Worm (Caenorhabditis elegans): Measurements from ENCODE around the gene tth-1.
A peak's percentile ranks its signal among the peaks of the same experiment; 100 is the strongest.

The tth-1 gene

DNA sequence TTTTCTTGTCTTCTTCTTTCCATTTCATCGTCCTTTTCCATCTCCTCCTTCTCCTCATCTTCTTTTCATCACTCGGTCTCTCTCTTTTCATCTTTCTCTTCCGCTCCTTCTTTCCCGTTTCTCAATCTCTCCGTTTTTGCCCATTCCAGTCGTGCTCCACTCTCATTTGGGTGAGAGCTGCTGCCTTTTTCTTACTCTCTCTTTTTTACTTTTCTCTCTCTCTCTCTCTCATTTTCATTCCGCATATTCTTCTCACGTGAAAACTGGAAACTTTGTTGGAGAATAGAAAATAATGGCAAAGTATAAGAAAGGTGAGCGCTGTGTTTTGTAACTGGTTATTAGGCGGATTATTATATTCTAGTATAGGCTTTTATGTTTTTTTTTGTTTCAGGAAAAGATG lies 45.2 kb downstream of the tth-1 start, which contains the start of gene tbc-18 (continued):
- TF ChIP-seq fos-1 (tag; optimal IDR thresholded peaks at IDR 0.05) (no peak), egl-13 (tag; optimal IDR thresholded peaks at IDR 0.05) (peak; percentile 40), Y116A8C.19 (tag; optimal IDR thresholded peaks at IDR 0.05; ENCODE audit: borderline replicate concordance) (no peak), efl-3 (GFP tag; optimal IDR thresholded peaks at IDR 0.05) (no peak), unc-98 (GFP tag; IDR thresholded peaks at IDR 0.05) (no peak), mep-1 (tag; optimal IDR thresholded peaks at IDR 0.05) (peak; percentile 9), ceh-88 (GFP tag; IDR thresholded peaks at IDR 0.05) (no peak), rnt-1 (tag; optimal IDR thresholded peaks at IDR 0.05) (no peak), jun-1 (tag; optimal IDR thresholded peaks at IDR 0.05) (no peak), unc-30 (tag; optimal IDR thresholded peaks at IDR 0.05) (no peak), unc-130 (tag; optimal IDR thresholded peaks at IDR 0.05) (no peak), skn-1 (tag; optimal IDR thresholded peaks at IDR 0.05) (no peak), nhr-77 (tag; optimal IDR thresholded peaks at IDR 0.05) (no peak), nhr-28 (tag; optimal IDR thresholded peaks at IDR 0.05) (no peak), ama-1 (optimal IDR thresholded peaks at IDR 0.05) (no peak), lir-3 (tag; optimal IDR thresholded peaks at IDR 0.05; ENCODE audit: poor library complexity) (no peak), nhr-85 (tag) (no peak), ceh-90 (tag; optimal IDR thresholded peaks at IDR 0.05) (no peak), C34B4.2 (tag; optimal IDR thresholded peaks at IDR 0.05) (no peak), tlp-1 (tag; optimal IDR thresholded peaks at IDR 0.05) (no peak), fkh-4 (tag; optimal IDR thresholded peaks at IDR 0.05; ENCODE audit: borderline replicate concordance) (no peak), snu-23 (GFP tag; optimal IDR thresholded peaks at IDR 0.05) (peak; percentile 47), lin-14 (GFP tag; optimal IDR thresholded peaks at IDR 0.05) (peak; percentile 91), elt-2 (tag; optimal IDR thresholded peaks at IDR 0.05) (no peak), nhr-84 (tag; optimal IDR thresholded peaks at IDR 0.05) (no peak), hpl-2 (GFP tag; optimal IDR thresholded peaks at IDR 0.05) (no peak), isw-1 (GFP tag; IDR thresholded peaks at IDR 0.05) (peak; percentile 18; the same call in 1 of the 2 replicates), C16A3.4 (tag; optimal IDR thresholded peaks at IDR 0.05) (no peak), unc-86 (tag; optimal IDR thresholded peaks at IDR 0.05) (peak; percentile 54), efl-1 (optimal IDR thresholded peaks at IDR 0.05) (peak; percentile 6 to 46), efl-1 (GFP tag; optimal IDR thresholded peaks at IDR 0.05 in 1 of 2) (no peak), lsy-2 (tag; optimal IDR thresholded peaks at IDR 0.05) (peak in 1 of 2 experiments; percentile 46), pqm-1 (tag; optimal IDR thresholded peaks at IDR 0.05) (no peak), ets-5 (GFP tag; IDR thresholded peaks at IDR 0.05) (no peak), tbx-2 (tag; optimal IDR thresholded peaks at IDR 0.05) (no peak), nhr-12 (tag; optimal IDR thresholded peaks at IDR 0.05) (no peak), pax-3 (tag; optimal IDR thresholded peaks at IDR 0.05) (peak; percentile 55), nhr-76 (tag; optimal IDR thresholded peaks at IDR 0.05) (no peak), swsn-7 (tag; optimal IDR thresholded peaks at IDR 0.05) (peak; percentile 45), hlh-17 (GFP tag; optimal IDR thresholded peaks at IDR 0.05; ENCODE audit: borderline replicate concordance) (no peak), ztf-4 (tag; optimal IDR thresholded peaks at IDR 0.05) (no peak), ztf-11 (tag; optimal IDR thresholded peaks at IDR 0.05) (no peak), nhr-19 (GFP tag; conservative IDR thresholded peaks at IDR 0.05) (no peak), lin-35 (GFP tag; optimal IDR thresholded peaks at IDR 0.05) (peak in 1 of 2 experiments; percentile 10), fkh-10 (GFP tag; optimal IDR thresholded peaks at IDR 0.05) (peak; percentile 54), vab-15 (tag; optimal IDR thresholded peaks at IDR 0.05) (no peak), unc-62 (GFP tag; optimal IDR thresholded peaks at IDR 0.05) (no peak), fkh-8 (tag; optimal IDR thresholded peaks at IDR 0.05) (peak; percentile 87), F16B12.6 (tag; optimal IDR thresholded peaks at IDR 0.05) (no peak), aha-1 (tag; optimal IDR thresholded peaks at IDR 0.05) (no peak), nhr-71 (tag; optimal IDR thresholded peaks at IDR 0.05) (peak; percentile 66), ceh-82 (tag; optimal IDR thresholded peaks at IDR 0.05) (peak in 1 of 3 experiments; percentile 64), xbp-1 (tag; optimal IDR thresholded peaks at IDR 0.05) (peak; percentile 32), nhr-20 (tag; optimal IDR thresholded peaks at IDR 0.05) (peak; percentile 20), hlh-4 (tag; optimal IDR thresholded peaks at IDR 0.05) (no peak)

Measured in whole organism, L1 larva.